Worm (Caenorhabditis elegans): ENCODE measurements around the gene hrpk-2.

ce11 chrIII:7978723-7979122 lies 8.2 kb upstream of the hrpk-2 start:
- TF ChIP-seq ces-1 (GFP tag; optimal IDR thresholded peaks at IDR 0.05) (peak; percentile 18), snpc-4 (tag; optimal IDR thresholded peaks at IDR 0.05) (no peak), elt-3 (tag; optimal IDR thresholded peaks at IDR 0.05) (no peak), mep-1 (tag; optimal IDR thresholded peaks at IDR 0.05) (no peak), unc-62 (GFP tag; optimal IDR thresholded peaks at IDR 0.05) (no peak)

Measured in whole organism, mixed stage, embryonic.